Worm (Caenorhabditis elegans) whole organism, young adult: ENCODE data around the gene C50F4.1.

Source experiments
- efl-1 ChIP-seq: fragments of 150-350 bp; optimal IDR thresholded peaks from 2 replicates; lab custom pipeline; 2014; ENCODE audit warnings: missing biosample characterization, missing genetic modification reagents, missing genetic modification characterization
- him-1 ChIP-seq: sonication (generic microtip); optimal IDR thresholded peaks from 2 replicates; lab custom pipeline; 2016; ENCODE audit warnings: missing genotype, missing genetic modification reagents, missing genetic modification characterization, missing compliant biosample characterization
- lag-1 ChIP-seq: fragments of 200-800 bp; sonication (Bioruptor generic); IDR thresholded peaks from 2 replicates; pipeline ENCODE4 v1.3.6; 2022; ENCODE audit warnings: missing genetic modification reagents, missing genetic modification characterization, missing compliant biosample characterization
- tlf-1 ChIP-seq: fragments of 200-800 bp; sonication (Bioruptor generic); optimal IDR thresholded peaks from 2 replicates; lab custom pipeline; 2018; ENCODE audit warnings: mild to moderate bottlenecking, missing genetic modification characterization, missing compliant biosample characterization

DNA sequence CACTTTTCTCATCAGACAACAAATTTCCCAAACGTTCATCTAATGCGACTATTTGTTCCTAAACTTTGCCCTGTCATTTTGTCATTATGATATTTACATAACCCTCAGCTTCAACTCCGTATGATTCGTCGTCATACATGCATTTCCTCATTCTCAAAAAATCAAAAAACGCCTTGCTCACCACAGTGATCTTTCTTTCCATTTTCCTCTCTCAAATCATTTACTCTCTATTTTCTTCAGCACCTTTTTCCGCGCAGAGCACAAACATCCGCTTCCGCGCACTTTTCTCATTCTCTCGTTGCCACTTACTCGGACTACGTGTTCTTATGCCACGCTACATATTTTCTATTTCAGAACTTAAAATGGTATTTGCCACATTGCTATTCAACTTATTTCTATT is 50.4 kb downstream of the C50F4.1 start, which contains the start of gene F25B3.2:
- TF ChIP-seq him-1 (tag; lab: Kevin White, UChicago) = no peak
- TF ChIP-seq efl-1 (GFP tag; lab: Kevin White, UChicago) = no peak
- TF ChIP-seq tlf-1 (GFP tag; lab: Kevin White, UChicago) = no peak
- TF ChIP-seq lag-1 = no peak
